Worm (Caenorhabditis elegans) whole organism, L4 larva: Measurements from ENCODE around the gene obr-2.

Experiments
- F49E8.2 ChIP-seq: sonication (generic microtip); optimal IDR thresholded peaks from 2 replicates; lab custom pipeline; 2016; ENCODE audit warnings: missing compliant biosample characterization, mild to moderate bottlenecking, missing genetic modification characterization, borderline replicate concordance
- T20F7.1 ChIP-seq: fragments of 200-800 bp; sonication (Bioruptor generic); optimal IDR thresholded peaks from 2 replicates; lab custom pipeline; 2018; ENCODE audit warnings: mild to moderate bottlenecking, missing genetic modification characterization, missing compliant biosample characterization
- Y105C5A.15 ChIP-seq: fragments of 200-800 bp; sonication (Bioruptor generic); IDR thresholded peaks from 2 replicates; pipeline ENCODE4 v1.3.6; 2022; ENCODE audit warnings: missing genetic modification characterization, missing compliant biosample characterization
- Y48G9A.11 ChIP-seq: fragments of 200-800 bp; sonication (Bioruptor generic); IDR thresholded peaks from 2 replicates; pipeline ENCODE4 v1.3.6; 2022; ENCODE audit warnings: missing genetic modification reagents, missing genetic modification characterization, missing compliant biosample characterization
- Y75B8A.6 ChIP-seq: fragments of 200-800 bp; sonication (Bioruptor generic); IDR thresholded peaks from 2 replicates; pipeline ENCODE4 v1.3.6; 2022; ENCODE audit warnings: missing genetic modification reagents, missing genetic modification characterization, missing compliant biosample characterization
- ZK337.2 ChIP-seq: fragments of 200-800 bp; sonication (Bioruptor generic); IDR thresholded peaks from 2 replicates; pipeline ENCODE4 v1.3.6; 2022; ENCODE audit warnings: missing genetic modification reagents, missing genetic modification characterization, missing compliant biosample characterization
- ZK546.5 ChIP-seq, 2 experiments: sonication (generic microtip); optimal IDR thresholded peaks; 2 replicates each; lab custom pipeline; 2017; ENCODE audit warnings: missing biosample characterization in 2 of 2, missing genetic modification characterization in 2 of 2
- arid-1 ChIP-seq: fragments of 200-800 bp; sonication (Bioruptor generic); conservative IDR thresholded peaks from 2 replicates; pipeline ENCODE4 v1.3.6; 2022; ENCODE audit warnings: missing genetic modification reagents, missing genetic modification characterization, missing compliant biosample characterization
- attf-4 ChIP-seq: sonication (generic microtip); optimal IDR thresholded peaks from 3 replicates; lab custom pipeline; 2017; ENCODE audit warnings: missing biosample characterization, missing genetic modification characterization
- ces-1 ChIP-seq: fragments of 150-350 bp; sonication (generic microtip); optimal IDR thresholded peaks from 4 replicates; lab custom pipeline; 2014; ENCODE audit warnings: missing biosample characterization, missing genetic modification reagents, missing genetic modification characterization
- daf-12 ChIP-seq: fragments of 150-350 bp; optimal IDR thresholded peaks from 2 replicates; lab custom pipeline; 2014; ENCODE audit warnings: missing biosample characterization, missing genetic modification reagents, missing genetic modification characterization
- daf-19 ChIP-seq: fragments of 200-800 bp; sonication (Bioruptor generic); conservative IDR thresholded peaks from 2 replicates; pipeline ENCODE4 v1.3.6; 2022; ENCODE audit warnings: missing genetic modification characterization, missing compliant biosample characterization
- daf-8 ChIP-seq: fragments of 200-800 bp; sonication (Bioruptor generic); IDR thresholded peaks from 2 replicates; pipeline ENCODE4 v1.3.6; 2022; ENCODE audit warnings: missing genetic modification characterization, missing compliant biosample characterization
- dmd-6 ChIP-seq: fragments of 200-800 bp; sonication (Bioruptor generic); IDR thresholded peaks from 2 replicates; pipeline ENCODE4 v1.3.6; 2022; ENCODE audit warnings: missing genetic modification reagents, missing genetic modification characterization, missing compliant biosample characterization
- duxl-1 ChIP-seq: sonication (generic microtip); optimal IDR thresholded peaks from 2 replicates; lab custom pipeline; 2016; ENCODE audit warnings: mild to moderate bottlenecking, missing genetic modification characterization, moderate library complexity, missing compliant biosample characterization; ENCODE audit not compliant: poor library complexity
- egl-27 ChIP-seq: sonication (generic microtip); optimal IDR thresholded peaks from 3 replicates; lab custom pipeline; 2017; ENCODE audit warnings: missing biosample characterization, missing genetic modification reagents, missing genetic modification characterization
- fos-1 ChIP-seq: fragments of 150-350 bp; optimal IDR thresholded peaks from 2 replicates; lab custom pipeline; 2014; ENCODE audit warnings: missing biosample characterization, missing genetic modification characterization
- gei-8 ChIP-seq: fragments of 200-800 bp; sonication (Bioruptor generic); optimal IDR thresholded peaks from 2 replicates; lab custom pipeline; 2018; ENCODE audit warnings: mild to moderate bottlenecking, missing genetic modification characterization, missing compliant biosample characterization
- jun-1 ChIP-seq: fragments of 150-350 bp; optimal IDR thresholded peaks from 2 replicates; lab custom pipeline; 2014; ENCODE audit warnings: missing biosample characterization, missing genetic modification reagents, missing genetic modification characterization
- lim-7 ChIP-seq: fragments of 200-800 bp; sonication (Bioruptor generic); IDR thresholded peaks from 2 replicates; pipeline ENCODE4 v1.3.6; 2022; ENCODE audit warnings: missing genetic modification characterization, missing compliant biosample characterization
- lin-1 ChIP-seq: fragments of 200-800 bp; sonication (Bioruptor generic); IDR thresholded peaks from 2 replicates; pipeline ENCODE4 v1.3.6; 2022; ENCODE audit warnings: missing genetic modification reagents, missing genetic modification characterization, missing compliant biosample characterization
- lin-15B ChIP-seq: fragments of 150-350 bp; sonication (generic microtip); optimal IDR thresholded peaks from 3 replicates; lab custom pipeline; 2014; ENCODE audit warnings: missing biosample characterization, missing genetic modification characterization
- lin-29 ChIP-seq: fragments of 200-800 bp; sonication (Bioruptor generic); IDR thresholded peaks from 2 replicates; pipeline ENCODE4 v1.3.6; 2022; ENCODE audit warnings: missing genetic modification reagents, missing genetic modification characterization, missing compliant biosample characterization
- lin-38 ChIP-seq: fragments of 200-800 bp; sonication (Bioruptor generic); IDR thresholded peaks from 2 replicates; pipeline ENCODE4 v1.3.6; 2022; ENCODE audit warnings: missing genetic modification reagents, missing genetic modification characterization, missing compliant biosample characterization
- lsy-2 ChIP-seq, 2 experiments: fragments of 150-350 bp in 1 of 2; sonication (generic microtip) in 1 of 2; optimal IDR thresholded peaks; 2 replicates each; lab custom pipeline; 2014 to 2017; ENCODE audit warnings: missing biosample characterization in 2 of 2, missing genetic modification characterization in 2 of 2
- madf-9 ChIP-seq: fragments of 200-800 bp; sonication (Bioruptor generic); conservative IDR thresholded peaks from 2 replicates; pipeline ENCODE4 v1.3.6; 2022; ENCODE audit warnings: missing genetic modification reagents, missing genetic modification characterization, missing compliant biosample characterization
- mdl-1 ChIP-seq, 2 experiments: fragments of 150-350 bp in 1 of 2; sonication (generic microtip) in 1 of 2; optimal IDR thresholded peaks; 2 replicates each; lab custom pipeline; 2014 to 2017; ENCODE audit warnings: missing biosample characterization in 2 of 2, missing genetic modification characterization in 2 of 2
- mes-2 ChIP-seq: sonication (generic microtip); optimal IDR thresholded peaks from 2 replicates; lab custom pipeline; 2016; ENCODE audit warnings: missing genotype, mild to moderate bottlenecking, missing genetic modification characterization, missing compliant biosample characterization; ENCODE audit not compliant: poor library complexity, severe bottlenecking
- nhr-10 ChIP-seq: fragments of 150-350 bp; optimal IDR thresholded peaks from 2 replicates; lab custom pipeline; 2014; ENCODE audit warnings: missing biosample characterization, missing genetic modification characterization
- nhr-102 ChIP-seq: sonication (generic microtip); optimal IDR thresholded peaks from 2 replicates; lab custom pipeline; 2016; ENCODE audit warnings: mild to moderate bottlenecking, missing genetic modification characterization, moderate library complexity, missing compliant biosample characterization
- nhr-11 ChIP-seq: fragments of 150-350 bp; optimal IDR thresholded peaks from 2 replicates; lab custom pipeline; 2014; ENCODE audit warnings: missing biosample characterization, missing genetic modification characterization
- nhr-28 ChIP-seq: fragments of 150-350 bp; optimal IDR thresholded peaks from 2 replicates; lab custom pipeline; 2014; ENCODE audit warnings: missing biosample characterization, missing genetic modification characterization
- nhr-41 ChIP-seq: fragments of 200-800 bp; sonication (Bioruptor generic); IDR thresholded peaks from 2 replicates; pipeline ENCODE4 v1.3.6; 2022; ENCODE audit warnings: missing genetic modification reagents, missing genetic modification characterization, missing compliant biosample characterization
- nhr-6 ChIP-seq: fragments of 150-350 bp; optimal IDR thresholded peaks from 2 replicates; lab custom pipeline; 2014; ENCODE audit warnings: missing biosample characterization, missing genetic modification characterization
- nhr-76 ChIP-seq: fragments of 150-350 bp; optimal IDR thresholded peaks from 2 replicates; lab custom pipeline; 2014; ENCODE audit warnings: missing biosample characterization, missing genetic modification characterization
- snpc-1.2 ChIP-seq: fragments of 200-800 bp; sonication (Bioruptor generic); IDR thresholded peaks from 2 replicates; pipeline ENCODE4 v1.3.6; 2022; ENCODE audit warnings: missing genetic modification reagents, missing genetic modification characterization, missing compliant biosample characterization
- spr-1 ChIP-seq: sonication (generic microtip); optimal IDR thresholded peaks from 2 replicates; lab custom pipeline; 2016; ENCODE audit warnings: mild to moderate bottlenecking, missing genetic modification characterization, missing compliant biosample characterization
- tag-97 ChIP-seq: fragments of 200-800 bp; sonication (Bioruptor generic); IDR thresholded peaks from 2 replicates; pipeline ENCODE4 v1.3.6; 2022; ENCODE audit warnings: missing genetic modification characterization, missing compliant biosample characterization
- unc-39 ChIP-seq: sonication (generic microtip); optimal IDR thresholded peaks from 2 replicates; lab custom pipeline; 2017; ENCODE audit warnings: missing biosample characterization, missing genetic modification characterization
- zfp-2 ChIP-seq: sonication (generic microtip); optimal IDR thresholded peaks from 2 replicates; lab custom pipeline; 2016; ENCODE audit warnings: mild to moderate bottlenecking, missing genetic modification characterization, missing compliant biosample characterization
- zfp-3 ChIP-seq: fragments of 200-800 bp; sonication (Bioruptor generic); conservative IDR thresholded peaks from 2 replicates; pipeline ENCODE4 v1.3.6; 2022; ENCODE audit warnings: missing genetic modification reagents, missing genetic modification characterization, missing compliant biosample characterization
- zip-11 ChIP-seq: fragments of 200-800 bp; sonication (Bioruptor generic); IDR thresholded peaks from 2 replicates; pipeline ENCODE4 v1.3.6; 2022; ENCODE audit warnings: missing genetic modification characterization, missing compliant biosample characterization
- ztf-11 ChIP-seq: fragments of 150-350 bp; optimal IDR thresholded peaks from 2 replicates; lab custom pipeline; 2014; ENCODE audit warnings: missing biosample characterization, missing genetic modification characterization

Gene obr-2

ce11 chrV:15000055-15000704 lies 13.9 kb downstream of the obr-2 start, which contains the start of gene rps-16 (continued):
- peak; percentile 54; the same call in 1 of the 2 replicates for TF ChIP-seq daf-19 (GFP tag; lab: Robert Waterston, UW)
- TF ChIP-seq tag-97, result no peak
- no peak for TF ChIP-seq egl-27 (tag; lab: Kevin White, UChicago)
- no peak for TF ChIP-seq nhr-28
- TF ChIP-seq snpc-1.2 (GFP tag; lab: Robert Waterston, UW), result peak; percentile 10; the same call in 1 of the 2 replicates
- no peak for TF ChIP-seq ZK337.2 (GFP tag; lab: Robert Waterston, UW)
- peak; percentile 22 for TF ChIP-seq mes-2
- no peak for TF ChIP-seq attf-4
- TF ChIP-seq duxl-1 (tag; lab: Kevin White, UChicago), result no peak
- no peak for TF ChIP-seq gei-8 (GFP tag; lab: Kevin White, UChicago)
- TF ChIP-seq lin-15B, result no peak
- TF ChIP-seq nhr-102 (tag; lab: Kevin White, UChicago), result peak; percentile 1
- no peak for TF ChIP-seq ZK546.5 (tag; optimal IDR thresholded peaks at IDR 0.05; lab: Kevin White, UChicago)
- no peak for TF ChIP-seq zfp-3
- TF ChIP-seq madf-9 (GFP tag; lab: Robert Waterston, UW), result no peak
- TF ChIP-seq nhr-76 (tag; lab: Kevin White, UChicago), result no peak
- TF ChIP-seq T20F7.1 (GFP tag; lab: Kevin White, UChicago), result no peak
- peak; percentile 82 for TF ChIP-seq lin-38 (GFP tag; lab: Robert Waterston, UW)
- TF ChIP-seq ces-1 (GFP tag; lab: Kevin White, UChicago), result no peak
- no peak for TF ChIP-seq lin-1 (GFP tag; lab: Robert Waterston, UW)
- TF ChIP-seq nhr-41 (GFP tag; lab: Robert Waterston, UW), result no peak
- no peak for TF ChIP-seq lim-7 (GFP tag; lab: Robert Waterston, UW)
- no peak for TF ChIP-seq mdl-1 (tag; optimal IDR thresholded peaks at IDR 0.05; lab: Kevin White, UChicago)
- TF ChIP-seq jun-1 (tag; lab: Kevin White, UChicago), result no peak
- no peak for TF ChIP-seq zfp-2 (tag; lab: Kevin White, UChicago)
- no peak for TF ChIP-seq nhr-11 (tag; lab: Kevin White, UChicago)
- TF ChIP-seq Y75B8A.6, result no peak
- peak; percentile 68 for TF ChIP-seq F49E8.2 (tag; lab: Kevin White, UChicago)
- no peak for TF ChIP-seq daf-8 (GFP tag; lab: Robert Waterston, UW)
- TF ChIP-seq nhr-10 (tag; lab: Kevin White, UChicago), result no peak

DNA sequence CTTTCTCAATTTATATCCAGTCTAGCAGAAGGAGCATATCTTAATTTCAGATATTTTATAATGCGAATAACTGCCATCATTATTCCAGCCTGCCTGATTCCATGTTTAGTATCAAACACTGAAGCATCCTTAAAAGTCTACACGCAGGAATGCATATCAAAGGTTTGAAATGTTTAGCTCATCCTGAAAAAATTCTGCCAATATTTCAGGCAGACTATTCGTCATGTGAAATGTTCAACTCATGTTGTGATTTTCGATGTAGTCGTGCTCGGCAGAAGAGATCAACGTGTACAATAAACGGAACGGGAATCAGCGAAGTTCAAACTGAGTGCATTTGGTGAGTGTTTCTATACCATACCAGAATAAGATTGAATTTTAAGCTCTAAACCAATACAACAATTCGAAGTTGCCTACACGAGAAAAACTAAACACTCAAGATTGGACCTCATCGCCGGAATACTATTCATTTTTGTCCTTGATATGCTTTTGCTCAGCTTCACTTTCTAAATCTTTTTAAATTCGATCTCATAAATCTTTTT lies 14.5 kb downstream of the obr-2 start, which contains the start of gene T01C3.11:
TSS of gene T01C3.11 (plus strand) at position 51 of the 539 bp plus-strand sequence.
- TF ChIP-seq Y105C5A.15 (0 out of 2 replicates have a peak, but pooled peaks have one; percentile 20), snpc-1.2 (GFP tag; lab: Robert Waterston, UW) (0 out of 2 replicates have a peak, but pooled peaks have one; percentile 35), dmd-6 (GFP tag; lab: Robert Waterston, UW) (no peak), zfp-3 (0 out of 2 replicates have a peak, but pooled peaks have one; percentile 19), lin-38 (GFP tag; lab: Robert Waterston, UW) (peak; percentile 54), Y48G9A.11 (GFP tag; lab: Robert Waterston, UW) (peak; percentile 63; the same call in 1 of the 2 replicates)

DNA sequence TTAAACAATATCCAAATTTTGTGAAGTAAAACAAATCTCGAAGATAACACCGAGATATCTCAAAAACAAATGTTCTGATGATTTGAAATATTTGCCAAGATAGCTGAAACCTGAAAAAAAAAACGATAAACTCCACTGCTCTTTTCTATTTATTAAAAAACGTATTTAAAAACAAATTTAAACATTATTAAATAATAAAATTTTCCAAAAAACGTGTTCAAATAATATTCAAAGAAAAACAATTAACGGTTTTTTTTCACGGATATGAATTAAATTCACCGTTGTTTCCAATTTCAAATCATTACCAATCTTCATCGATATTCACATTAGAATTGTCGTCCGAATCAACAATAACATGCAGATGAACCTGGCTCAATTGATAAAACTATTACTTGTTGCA lies 17.8 kb downstream of the obr-2 start, which contains the start of gene irld-14:
TSS of gene irld-14 (plus strand) at position 301 of the 400 bp plus-strand sequence.
- no peak for TF ChIP-seq nhr-6 (tag; lab: Kevin White, UChicago)
- no peak for TF ChIP-seq lsy-2 (tag; optimal IDR thresholded peaks at IDR 0.05; lab: Kevin White, UChicago)
- no peak for TF ChIP-seq egl-27 (tag; lab: Kevin White, UChicago)
- TF ChIP-seq spr-1 (tag; lab: Kevin White, UChicago), result no peak
- no peak for TF ChIP-seq unc-39
- TF ChIP-seq ztf-11 (tag; lab: Kevin White, UChicago), result no peak
- no peak for TF ChIP-seq lin-29 (GFP tag; lab: Robert Waterston, UW)
- no peak for TF ChIP-seq nhr-10 (tag; lab: Kevin White, UChicago)
- TF ChIP-seq fos-1, result no peak
- TF ChIP-seq daf-12 (tag; lab: Kevin White, UChicago), result no peak
- no peak for TF ChIP-seq arid-1 (GFP tag; lab: Robert Waterston, UW)
- no peak for TF ChIP-seq zip-11
- no peak for TF ChIP-seq nhr-102 (tag; lab: Kevin White, UChicago)
- TF ChIP-seq, all 104 proteins: peak for 0
